Fruit fly (Drosophila melanogaster) whole organism, adult: ENCODE measurements around the gene CG32436.

Experiments
- CG11617 ChIP-seq: fragments of 200-800 bp; sonication (Bioruptor generic); optimal IDR thresholded peaks from 2 replicates; lab custom pipeline; 2017; ENCODE audit warnings: mild to moderate bottlenecking, missing biosample characterization, missing genetic modification reagents, missing genetic modification characterization
- CG12768 ChIP-seq: fragments of 200-800 bp; sonication (Bioruptor generic); optimal IDR thresholded peaks from 2 replicates; lab custom pipeline; 2017; ENCODE audit warnings: missing biosample characterization, missing genetic modification characterization, mild to moderate bottlenecking, moderate library complexity, missing genetic modification reagents
- CG5204 ChIP-seq: fragments of 200-800 bp; sonication (Bioruptor generic); optimal IDR thresholded peaks from 2 replicates; lab custom pipeline; 2016; ENCODE audit warnings: missing biosample characterization, missing genetic modification characterization
- Mnt ChIP-seq: fragments of 200-800 bp; sonication (Bioruptor generic); optimal IDR thresholded peaks from 2 replicates; lab custom pipeline; 2016; ENCODE audit warnings: missing biosample characterization, mild to moderate bottlenecking, missing genetic modification characterization
- cic ChIP-seq: fragments of 200-800 bp; sonication (Bioruptor generic); optimal IDR thresholded peaks from 2 replicates; lab custom pipeline; 2017; ENCODE audit warnings: missing biosample characterization, mild to moderate bottlenecking, missing genetic modification characterization, moderate library complexity
- cnc ChIP-seq, 2 experiments: fragments of >200 bp; optimal IDR thresholded peaks; 2 replicates each; lab custom pipeline; 2017
- kay ChIP-seq: fragments of 200-800 bp; sonication (Bioruptor generic); peaks from one replicate; lab custom pipeline; 2016; ENCODE audit warnings: missing biosample characterization, missing genetic modification characterization, borderline replicate concordance
- pad ChIP-seq: fragments of 200-800 bp; sonication (Bioruptor generic); optimal IDR thresholded peaks from 3 replicates; lab custom pipeline; 2017; ENCODE audit warnings: missing biosample characterization, missing genetic modification characterization, mild to moderate bottlenecking, moderate library complexity, missing genetic modification reagents

DNA sequence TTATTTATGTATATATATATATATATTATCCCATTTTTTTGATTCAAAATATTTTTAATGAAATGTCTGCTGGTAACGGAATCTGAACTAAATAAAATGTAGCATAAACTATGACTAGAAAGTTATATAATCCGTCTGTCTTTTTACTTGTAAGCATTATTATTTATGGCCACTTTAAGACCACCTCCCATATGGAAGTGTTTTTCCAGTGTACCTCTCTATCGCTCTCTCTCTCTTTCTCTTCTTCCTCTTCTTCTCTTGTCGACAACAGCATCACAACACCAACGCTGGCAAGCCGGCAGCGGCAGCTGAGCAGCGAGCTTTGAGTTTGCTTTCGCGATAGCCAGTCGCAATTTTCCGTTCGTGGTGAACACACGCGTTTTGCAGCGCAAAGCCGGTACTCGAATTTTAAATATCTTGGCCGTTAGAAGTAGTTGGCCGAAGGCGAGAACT is 38.4 kb downstream of the CG32436 start, which contains the start of gene rgn:
- TF ChIP-seq CG12768 (GFP tag; lab: Kevin White, UChicago) = peak; percentile 42
- TF ChIP-seq cic (GFP tag; lab: Kevin White, UChicago) = no peak
- peak; percentile 51 for TF ChIP-seq Mnt (GFP tag; lab: Kevin White, UChicago)
- TF ChIP-seq cnc (optimal IDR thresholded peaks at IDR 0.05; lab: Kevin White, UChicago) = no peak
- peak; percentile 35 for TF ChIP-seq pad (GFP tag; lab: Kevin White, UChicago)
- TF ChIP-seq CG5204 = peak; percentile 28
- TF ChIP-seq CG11617 (GFP tag; lab: Kevin White, UChicago) = peak; percentile 57
- TF ChIP-seq kay = no peak
